Worm (Caenorhabditis elegans): ENCODE results near the gene clec-2.
A peak's percentile ranks its signal among the peaks of the same experiment; 100 is the strongest.

clec-2 gene

DNA sequence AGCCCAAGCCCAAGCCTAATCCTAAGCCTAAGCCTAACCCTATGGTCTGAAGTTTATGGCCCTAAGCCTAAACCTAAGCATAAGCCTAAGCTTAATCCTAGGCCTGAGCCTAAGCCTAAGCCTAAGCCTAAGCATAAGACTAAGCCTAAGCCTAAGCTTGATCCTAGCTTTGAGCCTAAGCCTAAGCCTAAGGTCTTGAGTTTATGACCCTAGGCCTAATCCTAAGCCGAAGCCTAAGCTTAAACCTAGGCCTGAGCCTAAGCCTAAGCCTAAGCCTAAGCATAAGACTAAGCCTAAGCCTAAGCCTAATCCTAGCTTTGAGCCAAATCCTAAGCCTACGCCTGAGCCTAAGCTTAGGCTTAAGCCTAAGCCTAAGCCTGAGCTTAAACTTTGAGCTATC is 44.2 kb downstream of the clec-2 start:
- TF ChIP-seq pat-9 (tag; optimal IDR thresholded peaks at IDR 0.05) = no peak
- no peak for TF ChIP-seq pag-3 (tag; optimal IDR thresholded peaks at IDR 0.05; ENCODE audit: borderline replicate concordance)
- peak; percentile 94 for TF ChIP-seq dve-1 (tag; optimal IDR thresholded peaks at IDR 0.05)

DNA sequence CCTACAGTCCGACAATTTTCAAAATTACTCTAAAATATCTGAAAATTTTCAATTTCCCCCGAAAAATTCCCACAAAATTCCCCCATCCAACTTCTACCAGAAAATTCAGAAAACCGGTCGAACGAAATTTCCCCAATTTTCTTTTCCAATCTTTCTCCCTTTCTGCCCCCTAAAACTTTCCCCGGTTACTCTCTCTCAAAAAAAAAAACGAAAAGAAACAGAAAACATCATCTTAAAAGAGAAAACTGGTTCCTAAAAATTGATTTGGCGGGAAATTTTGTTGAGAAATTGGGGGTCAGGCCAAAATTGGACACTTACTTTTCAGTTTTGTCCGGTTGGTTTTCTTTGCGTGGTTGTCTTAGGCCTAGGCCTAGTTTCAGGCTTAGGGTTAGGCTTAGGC is 45.6 kb downstream of the clec-2 start:
- no peak for TF ChIP-seq hlh-8 (tag; optimal IDR thresholded peaks at IDR 0.05)
- no peak for TF ChIP-seq C38D4.7 (GFP tag; optimal IDR thresholded peaks at IDR 0.05)
- no peak for TF ChIP-seq ceh-6 (GFP tag; optimal IDR thresholded peaks at IDR 0.05)
- TF ChIP-seq ceh-24 (tag; optimal IDR thresholded peaks at IDR 0.05) = no peak

DNA sequence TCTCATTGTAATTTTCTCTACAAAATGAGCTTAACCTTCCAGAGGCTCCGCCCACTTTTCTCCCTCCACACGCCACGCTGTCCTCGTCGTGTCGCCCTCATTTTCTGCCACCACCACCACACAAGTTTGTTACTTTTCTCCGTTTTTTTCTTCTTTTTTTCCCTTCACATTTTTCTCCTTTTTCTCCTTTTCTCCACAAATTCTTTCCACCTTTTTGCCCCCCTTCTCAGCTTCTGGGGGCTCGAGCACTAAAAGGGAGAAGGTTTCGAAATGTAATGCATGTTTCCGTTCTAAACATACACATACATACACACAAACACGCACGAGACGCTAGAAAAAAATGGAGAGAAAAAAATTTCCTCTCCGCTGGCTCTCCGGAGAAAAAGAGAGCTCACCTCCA is 46.6 kb downstream of the clec-2 start, which contains the start of gene nhr-88:
Gene nhr-88, plus strand, starts transcription at position 43 of the 400 bp plus-strand sequence.
- TF ChIP-seq zip-5 (tag; optimal IDR thresholded peaks at IDR 0.05) = no peak
- no peak for TF ChIP-seq fkh-6 (tag; optimal IDR thresholded peaks at IDR 0.05)
- peak; percentile 9 for TF ChIP-seq sdc-2 (tag; optimal IDR thresholded peaks at IDR 0.05)
- no peak for TF ChIP-seq ceh-19 (GFP tag; optimal IDR thresholded peaks at IDR 0.05)
- TF ChIP-seq lin-11 (tag; optimal IDR thresholded peaks at IDR 0.05) = no peak
- no peak for TF ChIP-seq ceh-34 (tag; optimal IDR thresholded peaks at IDR 0.05)
- no peak for TF ChIP-seq eyg-1 (tag; optimal IDR thresholded peaks at IDR 0.05)
- no peak for TF ChIP-seq ceh-24 (tag; optimal IDR thresholded peaks at IDR 0.05)
- no peak for TF ChIP-seq ceh-18 (tag; optimal IDR thresholded peaks at IDR 0.05)
- TF ChIP-seq ceh-14 (tag; optimal IDR thresholded peaks at IDR 0.05) = no peak
- peak; percentile 4 for TF ChIP-seq unc-42 (tag; optimal IDR thresholded peaks at IDR 0.05)
- peak; percentile 23 for TF ChIP-seq sox-4 (tag; optimal IDR thresholded peaks at IDR 0.05)
- TF ChIP-seq pax-1 (tag; optimal IDR thresholded peaks at IDR 0.05) = no peak
- no peak for TF ChIP-seq hlh-8 (tag; optimal IDR thresholded peaks at IDR 0.05)
- no peak for TF ChIP-seq ref-2 (tag; optimal IDR thresholded peaks at IDR 0.05)
- no peak for TF ChIP-seq hlh-6 (tag; optimal IDR thresholded peaks at IDR 0.05)
- TF ChIP-seq unc-3 (GFP tag; conservative IDR thresholded peaks at IDR 0.05) = no peak
- no peak for TF ChIP-seq unc-3 (tag; optimal IDR thresholded peaks at IDR 0.05)
- TF ChIP-seq elt-2 (tag; optimal IDR thresholded peaks at IDR 0.05) = no peak
- TF ChIP-seq ceh-31 (tag; optimal IDR thresholded peaks at IDR 0.05) = peak; percentile 36
- TF ChIP-seq unc-86 (tag; optimal IDR thresholded peaks at IDR 0.05) = no peak

DNA sequence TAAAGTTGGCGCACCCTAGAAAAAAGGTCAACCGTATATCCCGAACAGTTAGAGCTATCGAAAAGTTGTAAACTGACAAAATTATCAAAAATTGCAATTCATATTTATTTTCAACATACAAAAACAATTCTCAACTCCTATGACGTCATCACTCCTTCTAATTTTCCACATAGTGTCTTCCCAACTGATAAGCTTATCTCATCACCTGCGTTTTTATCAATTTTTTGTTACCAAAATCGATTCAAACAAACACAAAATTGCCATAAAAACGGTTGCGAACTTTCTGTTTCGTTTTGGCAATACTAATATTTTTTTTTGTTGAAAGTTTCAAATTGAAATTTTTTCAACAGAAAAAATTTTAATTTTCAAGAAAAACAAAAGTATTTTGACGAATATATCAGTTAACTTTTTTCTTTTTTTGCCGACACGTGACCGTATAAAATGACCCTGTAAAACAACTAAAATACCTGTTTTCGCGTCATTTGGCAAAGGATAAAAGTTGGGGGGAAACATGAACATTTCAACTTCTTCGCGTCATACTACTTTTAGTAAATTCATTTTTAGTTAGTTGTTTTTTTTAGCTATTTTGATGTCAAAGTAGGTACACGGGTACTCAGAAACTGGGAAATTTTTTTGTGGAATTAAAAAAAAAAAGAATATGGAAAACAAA is 47.5 kb downstream of the clec-2 start:
- TF ChIP-seq elt-2 (tag; optimal IDR thresholded peaks at IDR 0.05) (peak; percentile 96), npax-4 (tag; optimal IDR thresholded peaks at IDR 0.05) (no peak)

DNA sequence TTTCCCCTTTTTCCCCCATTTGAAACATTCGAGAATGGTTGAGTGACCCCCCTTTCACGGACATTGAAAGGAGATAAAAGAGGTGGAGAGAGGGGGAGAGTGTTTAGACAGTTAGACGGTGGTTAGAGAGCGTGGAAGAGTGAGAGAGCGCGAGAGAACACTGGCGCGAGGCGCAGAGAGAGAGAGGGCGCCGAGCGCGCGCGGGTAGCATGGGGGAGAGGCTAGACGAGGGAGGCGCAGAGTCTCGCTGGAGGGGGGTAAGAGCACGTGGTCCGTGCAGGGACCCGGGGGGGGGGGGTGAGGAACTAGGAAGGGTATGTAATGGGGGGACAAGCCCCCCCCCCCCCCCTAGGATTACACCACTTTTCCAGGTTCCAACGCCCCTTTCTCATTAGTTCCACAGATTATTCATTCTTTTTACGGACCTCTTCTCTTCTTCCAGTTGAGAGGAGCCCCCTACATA is 49.3 kb downstream of the clec-2 start:
- TF ChIP-seq dve-1 (tag; optimal IDR thresholded peaks at IDR 0.05) (peak; percentile 69), rnt-1 (tag; optimal IDR thresholded peaks at IDR 0.05) (no peak), unc-55 (GFP tag; optimal IDR thresholded peaks at IDR 0.05) (peak; percentile 65), ceh-6 (GFP tag; optimal IDR thresholded peaks at IDR 0.05) (no peak), ceh-19 (GFP tag; optimal IDR thresholded peaks at IDR 0.05) (peak; percentile 12), hlh-8 (tag; optimal IDR thresholded peaks at IDR 0.05) (no peak), pros-1 (tag; optimal IDR thresholded peaks at IDR 0.05) (peak; percentile 87), ttx-3 (tag; optimal IDR thresholded peaks at IDR 0.05) (peak; percentile 38), pqm-1 (tag; optimal IDR thresholded peaks at IDR 0.05) (no peak), syd-9 (tag; optimal IDR thresholded peaks at IDR 0.05) (no peak), C38D4.7 (GFP tag; optimal IDR thresholded peaks at IDR 0.05) (no peak), sox-4 (tag; optimal IDR thresholded peaks at IDR 0.05) (peak; percentile 42), pat-9 (tag; optimal IDR thresholded peaks at IDR 0.05) (peak; percentile 42), ztf-16 (tag; optimal IDR thresholded peaks at IDR 0.05) (peak; percentile 18), ceh-31 (tag; optimal IDR thresholded peaks at IDR 0.05) (peak; percentile 79), C08G9.2 (tag; optimal IDR thresholded peaks at IDR 0.05) (no peak), unc-86 (tag; optimal IDR thresholded peaks at IDR 0.05) (peak; percentile 31), ceh-22 (tag; optimal IDR thresholded peaks at IDR 0.05) (peak; percentile 31), T23F11.4 (GFP tag; optimal IDR thresholded peaks at IDR 0.05) (peak; percentile 44), sdc-2 (tag; optimal IDR thresholded peaks at IDR 0.05) (no peak), tbx-2 (tag; optimal IDR thresholded peaks at IDR 0.05) (peak; percentile 35), unc-3 (GFP tag; conservative IDR thresholded peaks at IDR 0.05) (0 out of 2 replicates have a peak, but pooled peaks have one; percentile 4), unc-3 (tag; optimal IDR thresholded peaks at IDR 0.05) (no peak), ceh-18 (tag; optimal IDR thresholded peaks at IDR 0.05) (peak; percentile 23), ceh-34 (tag; optimal IDR thresholded peaks at IDR 0.05) (peak; percentile 3), F13H6.1 (tag; optimal IDR thresholded peaks at IDR 0.05) (peak; percentile 39), pax-1 (tag; optimal IDR thresholded peaks at IDR 0.05) (peak; percentile 40), hlh-30 (tag; optimal IDR thresholded peaks at IDR 0.05; ENCODE audit: insufficient read depth) (peak; percentile 70), nfya-1 (tag; optimal IDR thresholded peaks at IDR 0.05) (peak; percentile 78)
